Worm (Caenorhabditis elegans): ENCODE data around the gene nos-3.
"Not testable (repeated sequence)": the region's sequence is repeated elsewhere in the genome, so short reads cannot be mapped to it uniquely, and the experiment has no call there.

- not testable (repeated sequence) for TF ChIP-seq unc-39, lin-15B, egl-27, nhr-237, lsy-12, jun-1, snpc-4 (tag; optimal IDR thresholded peaks at IDR 0.05)
Observed at ce11 chrII:9718631-9719252, 27.4 kb upstream of the nos-3 start, which contains the start of gene Y53C12A.11.
